Fruit fly (Drosophila melanogaster) whole organism, embryonic: ENCODE measurements around the gene CG32161.

Experiments
- Asciz ChIP-seq: fragments of 200-800 bp; sonication (Bioruptor generic); optimal IDR thresholded peaks from 2 replicates; lab custom pipeline; 2017; ENCODE audit warnings: missing biosample characterization, mild to moderate bottlenecking, missing genetic modification characterization, missing genetic modification reagents
- B-H2 ChIP-seq: fragments of 200-800 bp; sonication (Bioruptor generic); optimal IDR thresholded peaks from 2 replicates; lab custom pipeline; 2018; ENCODE audit warnings: missing biosample characterization, mild to moderate bottlenecking, missing genetic modification characterization
- Bteb2 ChIP-seq: fragments of 200-800 bp; sonication (Bioruptor generic); optimal IDR thresholded peaks from 2 replicates; lab custom pipeline; 2016; ENCODE audit warnings: missing biosample characterization, missing genetic modification characterization
- CG11696 ChIP-seq: fragments of 200-800 bp; sonication (Bioruptor generic); IDR thresholded peaks from 2 replicates; pipeline ENCODE4 v1.3.6; 2022; ENCODE audit warnings: missing biosample characterization, missing genetic modification characterization
- CG11723 ChIP-seq: fragments of 200-800 bp; sonication (Bioruptor generic); optimal IDR thresholded peaks from 2 replicates; lab custom pipeline; 2017; ENCODE audit warnings: missing biosample characterization, mild to moderate bottlenecking, missing genetic modification characterization
- CG12299 ChIP-seq: fragments of 200-800 bp; sonication (Bioruptor generic); optimal IDR thresholded peaks from 2 replicates; lab custom pipeline; 2018; ENCODE audit warnings: missing biosample characterization, mild to moderate bottlenecking, missing genetic modification characterization
- CG12744 ChIP-seq: fragments of 200-800 bp; sonication (Bioruptor generic); optimal IDR thresholded peaks from 2 replicates; lab custom pipeline; 2016; ENCODE audit warnings: missing biosample characterization, missing genetic modification characterization
- CG14014 ChIP-seq: fragments of 200-800 bp; sonication (Bioruptor generic); IDR thresholded peaks from 2 replicates; pipeline ENCODE4 v1.3.6; 2022; ENCODE audit warnings: missing biosample characterization, missing genetic modification characterization
- CG14667 ChIP-seq: fragments of 200-800 bp; sonication (Bioruptor generic); IDR thresholded peaks from 2 replicates; pipeline ENCODE4 v1.3.6; 2022; ENCODE audit warnings: missing biosample characterization, missing genetic modification characterization
- CG1603 ChIP-seq: fragments of 200-800 bp; sonication (Bioruptor generic); optimal IDR thresholded peaks from 2 replicates; lab custom pipeline; 2019; ENCODE audit warnings: missing biosample characterization, mild to moderate bottlenecking, missing genetic modification characterization, moderate library complexity
- CG16863 ChIP-seq: fragments of 200-800 bp; sonication (Bioruptor generic); optimal IDR thresholded peaks from 3 replicates; lab custom pipeline; 2016; ENCODE audit warnings: missing biosample characterization, missing genetic modification characterization
- CG17186 ChIP-seq: fragments of 200-800 bp; sonication (Bioruptor generic); optimal IDR thresholded peaks from 3 replicates; lab custom pipeline; 2017; ENCODE audit warnings: missing biosample characterization, missing genetic modification reagents, missing genetic modification characterization
- CG17361 ChIP-seq: fragments of 200-800 bp; sonication (Bioruptor generic); IDR thresholded peaks from 3 replicates; pipeline ENCODE4 v1.3.6; 2022; ENCODE audit warnings: missing biosample characterization, missing genetic modification characterization
- CG17612 ChIP-seq: fragments of 200-800 bp; sonication (Bioruptor generic); IDR thresholded peaks from 2 replicates; pipeline ENCODE4 v1.3.6; 2022; ENCODE audit warnings: missing biosample characterization, missing genetic modification characterization
- CG17802 ChIP-seq: fragments of 200-800 bp; sonication (Bioruptor generic); optimal IDR thresholded peaks from 2 replicates; lab custom pipeline; 2018; ENCODE audit warnings: missing biosample characterization, mild to moderate bottlenecking, missing genetic modification characterization, moderate library complexity
- CG31441 ChIP-seq: fragments of 200-800 bp; sonication (Bioruptor generic); IDR thresholded peaks from 2 replicates; pipeline ENCODE4 v1.3.6; 2022; ENCODE audit warnings: missing biosample characterization, missing genetic modification characterization
- CG32767 ChIP-seq: fragments of 200-800 bp; sonication (Bioruptor generic); IDR thresholded peaks from 2 replicates; pipeline ENCODE4 v1.3.6; 2022; ENCODE audit warnings: missing biosample characterization, missing genetic modification characterization
- CG34422 ChIP-seq: fragments of 200-800 bp; sonication (Bioruptor generic); IDR thresholded peaks from 3 replicates; pipeline ENCODE4 v1.3.6; 2022; ENCODE audit warnings: missing biosample characterization, missing genetic modification characterization
- CG3847 ChIP-seq: fragments of 200-800 bp; sonication (Bioruptor generic); IDR thresholded peaks from 2 replicates; pipeline ENCODE4 v1.3.6; 2022; ENCODE audit warnings: missing biosample characterization, missing genetic modification characterization
- CG4404 ChIP-seq: fragments of 200-800 bp; sonication (Bioruptor generic); IDR thresholded peaks from 2 replicates; pipeline ENCODE4 v1.3.6; 2022; ENCODE audit warnings: missing biosample characterization, missing genetic modification characterization
- CG4707 ChIP-seq: fragments of 200-800 bp; sonication (Bioruptor generic); optimal IDR thresholded peaks from 2 replicates; lab custom pipeline; 2018; ENCODE audit warnings: missing biosample characterization, mild to moderate bottlenecking, missing genetic modification characterization, moderate library complexity
- CG7963 ChIP-seq: fragments of 200-800 bp; sonication (Bioruptor generic); IDR thresholded peaks from 3 replicates; pipeline ENCODE4 v1.3.6; 2022; ENCODE audit warnings: missing biosample characterization, missing genetic modification characterization; ENCODE audit not compliant: partially characterized antibody
- CG8089 ChIP-seq: fragments of 200-800 bp; sonication (Bioruptor generic); optimal IDR thresholded peaks from 3 replicates; lab custom pipeline; 2016; ENCODE audit warnings: missing biosample characterization, missing genetic modification characterization
- Dip2 ChIP-seq: fragments of 200-800 bp; sonication (Bioruptor generic); IDR thresholded peaks from 2 replicates; pipeline ENCODE4 v1.3.6; 2022; ENCODE audit warnings: missing biosample characterization, missing genetic modification characterization
- Dp ChIP-seq: fragments of 200-800 bp; sonication (Bioruptor generic); optimal IDR thresholded peaks from 2 replicates; lab custom pipeline; 2018; ENCODE audit warnings: missing biosample characterization, mild to moderate bottlenecking, missing genetic modification characterization, moderate library complexity
- Drgx ChIP-seq: fragments of 200-800 bp; sonication (Bioruptor generic); IDR thresholded peaks from 2 replicates; pipeline ENCODE4 v1.3.6; 2022; ENCODE audit warnings: missing biosample characterization, missing genetic modification characterization
- Lhr ChIP-seq: fragments of 200-800 bp; sonication (Bioruptor generic); optimal IDR thresholded peaks from 3 replicates; lab custom pipeline; 2017; ENCODE audit warnings: mild to moderate bottlenecking, missing biosample characterization, missing genetic modification reagents, missing genetic modification characterization
- Optix ChIP-seq: fragments of 200-800 bp; sonication (Bioruptor generic); IDR thresholded peaks from 3 replicates; pipeline ENCODE4 v1.3.6; 2022; ENCODE audit warnings: missing biosample characterization, missing genetic modification characterization
- Sin3A ChIP-seq: fragments of >200 bp; optimal IDR thresholded peaks from 2 replicates; lab custom pipeline; 2018
- Stat92E ChIP-seq, 3 experiments: fragments of >200 bp in 2 of 3; fragments of 200-800 bp in 1 of 3; sonication (Bioruptor generic) in 1 of 3; optimal IDR thresholded peaks; 2 replicates each; lab custom pipeline; 2017 to 2019; ENCODE audit warnings: missing biosample characterization in 3 of 3, missing genetic modification characterization in 3 of 3, mild to moderate bottlenecking in 1 of 3, moderate library complexity in 1 of 3
- Tbp ChIP-seq: fragments of >200 bp; optimal IDR thresholded peaks from 2 replicates; lab custom pipeline; 2018; ENCODE audit warnings: missing biosample characterization, missing genetic modification characterization
- Xrp1 ChIP-seq: fragments of 200-800 bp; sonication (Bioruptor generic); IDR thresholded peaks from 2 replicates; pipeline ENCODE4 v1.3.6; 2022; ENCODE audit warnings: missing biosample characterization, missing genetic modification characterization
- az2 ChIP-seq: fragments of 200-800 bp; sonication (Bioruptor generic); optimal IDR thresholded peaks from 3 replicates; lab custom pipeline; 2016; ENCODE audit warnings: missing biosample characterization, missing genetic modification characterization
- chm ChIP-seq: fragments of 200-800 bp; sonication (Bioruptor generic); IDR thresholded peaks from 2 replicates; pipeline ENCODE4 v1.3.6; 2022; ENCODE audit warnings: missing biosample characterization, missing genetic modification characterization
- cwo ChIP-seq: fragments of 200-800 bp; sonication (Bioruptor generic); optimal IDR thresholded peaks from 3 replicates; lab custom pipeline; 2017; ENCODE audit warnings: missing biosample characterization, missing genetic modification characterization, mild to moderate bottlenecking, moderate library complexity, missing genetic modification reagents
- danr ChIP-seq: fragments of 200-800 bp; sonication (Bioruptor generic); IDR thresholded peaks from 2 replicates; pipeline ENCODE4 v1.3.6; 2022; ENCODE audit warnings: missing biosample characterization, missing genetic modification characterization
- disco-r ChIP-seq: fragments of 200-800 bp; sonication (Bioruptor generic); optimal IDR thresholded peaks from 2 replicates; lab custom pipeline; 2016; ENCODE audit warnings: missing biosample characterization, missing genetic modification characterization
- dmrt99B ChIP-seq: fragments of 200-800 bp; sonication (Bioruptor generic); optimal IDR thresholded peaks from 2 replicates; lab custom pipeline; 2018; ENCODE audit warnings: missing biosample characterization, mild to moderate bottlenecking, missing genetic modification characterization, moderate library complexity
- fd102C ChIP-seq: fragments of 200-800 bp; sonication (Bioruptor generic); optimal IDR thresholded peaks from 2 replicates; lab custom pipeline; 2018; ENCODE audit warnings: missing biosample characterization, mild to moderate bottlenecking, missing genetic modification characterization, moderate library complexity
- fd96Cb ChIP-seq: fragments of 200-800 bp; sonication (Bioruptor generic); optimal IDR thresholded peaks from 2 replicates; lab custom pipeline; 2018; ENCODE audit warnings: missing biosample characterization, mild to moderate bottlenecking, missing genetic modification characterization, moderate library complexity
- grn ChIP-seq: fragments of 200-800 bp; sonication (Bioruptor generic); optimal IDR thresholded peaks from 3 replicates; lab custom pipeline; 2017; ENCODE audit warnings: missing biosample characterization, missing genetic modification characterization
- lab ChIP-seq: fragments of 200-800 bp; sonication (Bioruptor generic); optimal IDR thresholded peaks from 3 replicates; lab custom pipeline; 2017; ENCODE audit warnings: missing biosample characterization, missing genetic modification characterization, mild to moderate bottlenecking, moderate library complexity, missing genetic modification reagents
- luna ChIP-seq: fragments of 200-800 bp; sonication (Bioruptor generic); optimal IDR thresholded peaks from 2 replicates; lab custom pipeline; 2016; ENCODE audit warnings: missing biosample characterization, missing genetic modification characterization
- psq ChIP-seq: fragments of 200-800 bp; sonication (Bioruptor generic); optimal IDR thresholded peaks from 2 replicates; lab custom pipeline; 2017; ENCODE audit warnings: missing biosample characterization, missing genetic modification characterization
- row ChIP-seq: fragments of 200-800 bp; sonication (Bioruptor generic); IDR thresholded peaks from 3 replicates; pipeline ENCODE4 v1.3.6; 2022; ENCODE audit warnings: missing biosample characterization, missing genetic modification characterization
- salm ChIP-seq: fragments of 200-800 bp; sonication (Bioruptor generic); optimal IDR thresholded peaks from 2 replicates; lab custom pipeline; 2018; ENCODE audit warnings: missing biosample characterization, mild to moderate bottlenecking, missing genetic modification characterization
- sens ChIP-seq: fragments of 200-800 bp; sonication (Bioruptor generic); peaks from one replicate; lab custom pipeline; 2016; ENCODE audit warnings: missing biosample characterization, missing genetic modification characterization
- ssp ChIP-seq: fragments of 200-800 bp; sonication (Bioruptor generic); IDR thresholded peaks from 2 replicates; pipeline ENCODE4 v1.3.6; 2022; ENCODE audit warnings: missing biosample characterization, missing genetic modification characterization
- tll ChIP-seq, 2 experiments: fragments of 200-800 bp in 1 of 2; fragments of >200 bp in 1 of 2; sonication (Bioruptor generic) in 1 of 2; optimal IDR thresholded peaks; 2 replicates each; lab custom pipeline; 2017 to 2019; ENCODE audit warnings: missing biosample characterization in 2 of 2, missing genetic modification characterization in 2 of 2, mild to moderate bottlenecking in 1 of 2, moderate library complexity in 1 of 2
- usp ChIP-seq: fragments of >200 bp; optimal IDR thresholded peaks from 2 replicates; lab custom pipeline; 2017; ENCODE audit warnings: missing biosample characterization, missing genetic modification characterization
- zfh1 ChIP-seq: fragments of 200-800 bp; sonication (Bioruptor generic); IDR thresholded peaks from 3 replicates; pipeline ENCODE4 v1.3.6; 2022; ENCODE audit warnings: missing biosample characterization, missing genetic modification characterization

Gene CG32161

dm6 chr3L:16891914-16892313 is 45.9 kb downstream of the CG32161 start:
- TF ChIP-seq psq (no peak), lab (GFP tag; lab: Kevin White, UChicago) (peak; percentile 56), fd102C (no peak), CG32767 (GFP tag; lab: Robert Waterston, UW) (no peak), Asciz (GFP tag; lab: Kevin White, UChicago) (peak; percentile 16), grn (peak; percentile 61), CG14014 (GFP tag; lab: Robert Waterston, UW) (no peak), CG17802 (tag; lab: Kevin White, UChicago) (no peak), Dp (no peak), CG7963 (no peak), CG4404 (GFP tag; lab: Robert Waterston, UW) (no peak), CG16863 (GFP tag; lab: Kevin White, UChicago) (no peak), sens (GFP tag; lab: Kevin White, UChicago) (peak; percentile 74)

- TF ChIP-seq Bteb2 (GFP tag; lab: Kevin White, UChicago), result no peak
- peak; percentile 63; the same call in 1 of the 2 replicates for TF ChIP-seq Drgx (GFP tag; lab: Robert Waterston, UW)
- TF ChIP-seq fd102C, result no peak
- no peak for TF ChIP-seq CG34422 (GFP tag; lab: Robert Waterston, UW)
- no peak for TF ChIP-seq CG12744 (GFP tag; lab: Kevin White, UChicago)
- no peak for TF ChIP-seq salm (tag; lab: Kevin White, UChicago)
- TF ChIP-seq tll (GFP tag; optimal IDR thresholded peaks at IDR 0.05; lab: Kevin White, UChicago), result no peak
- no peak for TF ChIP-seq CG3847 (GFP tag; lab: Robert Waterston, UW)
- TF ChIP-seq CG11696 (GFP tag; lab: Robert Waterston, UW), result no peak
- no peak for TF ChIP-seq danr (GFP tag; lab: Robert Waterston, UW)
- no peak for TF ChIP-seq CG17186 (GFP tag; lab: Kevin White, UChicago)
- peak; percentile 25 for TF ChIP-seq CG1603 (tag; lab: Kevin White, UChicago)
- TF ChIP-seq Xrp1, result no peak
- no peak for TF ChIP-seq CG17612 (GFP tag; lab: Robert Waterston, UW)
- no peak for TF ChIP-seq CG8089 (GFP tag; lab: Kevin White, UChicago)
- no peak for TF ChIP-seq Sin3A (lab: Kevin White, UChicago)
- no peak for TF ChIP-seq CG12299 (tag; lab: Kevin White, UChicago)
- no peak for TF ChIP-seq cwo
- no peak for TF ChIP-seq usp (GFP tag; lab: Kevin White, UChicago)
- TF ChIP-seq CG17361 (GFP tag; lab: Robert Waterston, UW), result no peak
- 0 out of 3 replicates have a peak, but pooled peaks have one; percentile 16 for TF ChIP-seq row (GFP tag; lab: Robert Waterston, UW)
- no peak for TF ChIP-seq ssp (GFP tag; lab: Robert Waterston, UW)
- no peak for TF ChIP-seq CG4707
- TF ChIP-seq dmrt99B, result peak; percentile 35
- TF ChIP-seq disco-r (GFP tag; lab: Kevin White, UChicago), result no peak
- no peak for TF ChIP-seq Dip2
- no peak for TF ChIP-seq Lhr
- no peak for TF ChIP-seq luna
- TF ChIP-seq fd96Cb, result peak; percentile 24
- no peak for TF ChIP-seq Tbp
- peak; percentile 26; the same call in 1 of the 3 replicates for TF ChIP-seq zfh1 (GFP tag; lab: Robert Waterston, UW)
- TF ChIP-seq CG14667 (GFP tag; lab: Robert Waterston, UW), result no peak
- TF ChIP-seq Stat92E (GFP tag; optimal IDR thresholded peaks at IDR 0.05; lab: Kevin White, UChicago), result no peak
- TF ChIP-seq Optix (GFP tag; lab: Robert Waterston, UW), result no peak
- TF ChIP-seq CG11723 (GFP tag; lab: Kevin White, UChicago), result no peak
- no peak for TF ChIP-seq B-H2 (GFP tag; lab: Kevin White, UChicago)
- 0 out of 2 replicates have a peak, but pooled peaks have one; percentile 14 for TF ChIP-seq CG31441 (GFP tag; lab: Robert Waterston, UW)
- no peak for TF ChIP-seq az2 (GFP tag; lab: Kevin White, UChicago)
- TF ChIP-seq chm (GFP tag; lab: Robert Waterston, UW), result no peak
These were observed 46.8 kb downstream of the CG32161 start for dm6 chr3L:16892728-16893271.
